Worm (Caenorhabditis elegans): ENCODE results near the gene Y43F8B.18.

The Y43F8B.18 gene

DNA sequence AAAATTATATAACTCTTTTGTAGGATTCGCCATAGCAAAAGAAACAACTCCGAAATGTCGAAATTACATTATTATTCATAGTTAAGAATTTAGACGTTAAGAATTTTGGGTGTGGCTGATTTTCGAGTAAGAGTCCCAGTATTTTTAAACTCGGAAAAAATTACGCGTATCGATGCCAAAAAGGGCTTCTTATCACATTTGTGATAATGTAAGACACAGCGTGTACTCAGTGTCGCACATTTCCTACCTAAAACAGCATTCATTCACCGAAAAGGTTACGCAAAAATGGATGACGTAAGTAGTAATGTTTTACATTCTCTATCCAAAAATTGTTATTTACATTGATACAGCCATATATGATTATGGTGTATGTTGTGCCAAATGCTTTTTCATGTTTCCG, 36.2 kb upstream of the Y43F8B.18 start, which contains the start of gene M04C3.5:
Gene M04C3.5, plus strand, starts transcription at position 190 of the 400 bp plus-strand sequence.
- TF ChIP-seq egrh-3 (GFP tag; IDR thresholded peaks at IDR 0.05) (no peak), nhr-80 (tag; optimal IDR thresholded peaks at IDR 0.05) (peak; percentile 23), aptf-2 (GFP tag; conservative IDR thresholded peaks at IDR 0.05) (no peak), F37B4.10 (GFP tag; IDR thresholded peaks at IDR 0.05) (no peak), bed-1 (GFP tag; IDR thresholded peaks at IDR 0.05) (no peak), mxl-1 (tag; optimal IDR thresholded peaks at IDR 0.05) (no peak), Y95B8A.8 (GFP tag; IDR thresholded peaks at IDR 0.05) (no peak)

DNA sequence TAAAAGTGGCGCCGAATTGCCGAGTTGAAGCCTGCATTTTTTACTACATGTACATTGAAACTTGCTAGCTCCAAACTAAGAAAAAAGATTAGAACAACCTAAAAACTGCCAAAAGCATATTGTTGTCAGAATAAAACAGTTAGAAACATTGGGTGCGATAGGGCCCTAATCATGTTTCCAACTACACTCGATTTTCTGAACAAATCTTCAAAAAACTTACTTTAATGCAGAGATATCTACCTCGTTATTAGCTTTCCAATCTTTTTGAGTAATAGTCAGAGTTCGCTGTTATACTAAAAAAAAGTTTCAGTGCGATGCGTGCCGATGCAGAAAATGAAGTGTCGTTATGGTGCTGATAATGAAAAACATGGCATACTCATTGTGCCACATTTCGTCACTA, 30.1 kb upstream of the Y43F8B.18 start, which contains the start of the genes Y43F8B.13 and Y43F8B.14:
Gene Y43F8B.13, plus strand, starts transcription at position 301 of the 400 bp plus-strand sequence.
Gene Y43F8B.14, minus strand, starts transcription at position 322 of the 400 bp plus-strand sequence.
- TF ChIP-seq mcd-1 (GFP tag; IDR thresholded peaks at IDR 0.05) (no peak), lin-26 (GFP tag; IDR thresholded peaks at IDR 0.05) (no peak), B0261.1 (tag; optimal IDR thresholded peaks at IDR 0.05) (no peak), ztf-28 (GFP tag; IDR thresholded peaks at IDR 0.05) (no peak), nfya-2 (GFP tag; IDR thresholded peaks at IDR 0.05) (no peak), attf-3 (GFP tag; conservative IDR thresholded peaks at IDR 0.05) (no peak), die-1 (tag; optimal IDR thresholded peaks at IDR 0.05) (no peak), F33H1.4 (GFP tag; IDR thresholded peaks at IDR 0.05) (no peak), F22D6.2 (tag; optimal IDR thresholded peaks at IDR 0.05) (no peak), hmg-20 (GFP tag; IDR thresholded peaks at IDR 0.05) (no peak), mes-4 (tag; optimal IDR thresholded peaks at IDR 0.05) (no peak), lir-1 (GFP tag; conservative IDR thresholded peaks at IDR 0.05) (no peak), T26A5.8 (tag; optimal IDR thresholded peaks at IDR 0.05) (no peak), sdz-38 (tag; optimal IDR thresholded peaks at IDR 0.05) (no peak), lin-54 (GFP tag; optimal IDR thresholded peaks at IDR 0.05) (no peak)

DNA sequence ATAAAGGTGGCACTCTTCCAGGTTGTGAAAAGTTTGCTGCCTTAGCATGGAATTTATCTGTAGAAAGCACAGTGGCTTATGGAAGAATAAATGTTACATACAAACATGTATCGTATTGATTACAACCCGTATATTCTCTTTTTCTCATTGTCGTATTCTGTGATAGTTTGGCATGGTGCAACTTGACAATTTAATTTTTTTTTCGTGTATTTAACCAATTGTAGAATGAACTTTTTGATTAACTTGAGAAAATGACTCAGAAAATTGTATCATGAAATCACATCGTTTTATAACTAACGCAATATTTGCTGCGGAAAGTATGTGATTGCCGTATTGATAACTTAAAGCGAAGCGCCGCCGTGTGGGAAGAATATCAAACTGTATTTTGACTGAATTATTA, 28.7 kb upstream of the Y43F8B.18 start, which contains the start of gene Y43F8B.24:
Gene Y43F8B.24, plus strand, starts transcription at position 301 of the 400 bp plus-strand sequence.
- TF ChIP-seq sptf-2 (GFP tag; optimal IDR thresholded peaks at IDR 0.05) (no peak), bed-1 (GFP tag; IDR thresholded peaks at IDR 0.05) (no peak), lin-54 (GFP tag; optimal IDR thresholded peaks at IDR 0.05) (no peak), repo-1 (tag; optimal IDR thresholded peaks at IDR 0.05) (no peak), mxl-1 (tag; optimal IDR thresholded peaks at IDR 0.05) (no peak), F49E8.2 (tag; optimal IDR thresholded peaks at IDR 0.05; ENCODE audit: insufficient read depth) (no peak), tbp1 (GFP tag; optimal IDR thresholded peaks at IDR 0.05) (no peak), pbrm-1 (GFP tag; IDR thresholded peaks at IDR 0.05) (no peak), nhr-27 (tag; optimal IDR thresholded peaks at IDR 0.05) (no peak), snpc-3.4 (tag; optimal IDR thresholded peaks at IDR 0.05) (no peak)

DNA sequence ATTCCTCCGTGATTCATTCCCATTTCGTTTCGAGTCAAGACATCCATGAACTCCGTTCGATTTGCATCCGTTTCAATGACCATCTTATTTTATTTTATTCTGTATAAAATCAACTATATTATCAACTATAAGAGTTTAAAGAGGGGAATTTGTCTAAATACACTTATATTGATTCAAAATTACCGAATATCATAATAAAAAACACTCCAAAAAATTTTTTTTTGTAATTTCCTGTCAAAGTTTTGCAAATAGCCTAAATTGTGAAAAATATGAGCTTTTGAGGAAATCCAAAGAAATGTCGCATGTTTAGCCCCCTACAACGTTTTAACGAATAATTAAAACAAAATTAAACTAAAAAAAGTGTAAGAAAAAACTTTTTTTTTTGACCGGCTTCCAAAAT, 23.8 kb upstream of the Y43F8B.18 start, which contains the start of gene Y43F8B.15:
Gene Y43F8B.15, minus strand, starts transcription at position 101 of the 400 bp plus-strand sequence.
- TF ChIP-seq ztf-28 (GFP tag; IDR thresholded peaks at IDR 0.05) (no peak), ceh-79 (tag; optimal IDR thresholded peaks at IDR 0.05) (no peak), sptf-2 (GFP tag; optimal IDR thresholded peaks at IDR 0.05) (no peak), lsl-1 (GFP tag; optimal IDR thresholded peaks at IDR 0.05) (no peak), him-1 (tag; optimal IDR thresholded peaks at IDR 0.05) (no peak), mes-4 (tag; optimal IDR thresholded peaks at IDR 0.05) (no peak), ceh-27 (GFP tag; optimal IDR thresholded peaks at IDR 0.05) (no peak), Y67H2A.10 (GFP tag; conservative IDR thresholded peaks at IDR 0.05) (no peak), nhr-27 (tag; optimal IDR thresholded peaks at IDR 0.05) (no peak), lin-35 (GFP tag; optimal IDR thresholded peaks at IDR 0.05) (no peak), Y53F4B.3 (GFP tag; IDR thresholded peaks at IDR 0.05) (no peak), F39B2.1 (GFP tag; IDR thresholded peaks at IDR 0.05) (no peak), B0336.3 (GFP tag; IDR thresholded peaks at IDR 0.05) (no peak), Y79H2A.3 (GFP tag; conservative IDR thresholded peaks at IDR 0.05) (no peak), Y95B8A.8 (GFP tag; IDR thresholded peaks at IDR 0.05) (no peak), hsf-1 (GFP tag; IDR thresholded peaks at IDR 0.05) (no peak), sdz-38 (tag; optimal IDR thresholded peaks at IDR 0.05) (no peak), D2030.7 (GFP tag; IDR thresholded peaks at IDR 0.05) (no peak), hmg-20 (GFP tag; IDR thresholded peaks at IDR 0.05) (no peak), aptf-3 (GFP tag; IDR thresholded peaks at IDR 0.05) (no peak)

All from whole organism, young adult.